Fruit fly (Drosophila melanogaster) whole organism, embryonic: ENCODE data around the gene CG14667.

Experiments used
- CG11085 ChIP-seq: fragments of 200-800 bp; sonication (Bioruptor generic); IDR thresholded peaks from 2 replicates; pipeline ENCODE4 v1.3.6; 2022; ENCODE audit warnings: missing biosample characterization, missing genetic modification characterization
- CG12104 ChIP-seq: fragments of 200-800 bp; sonication (Bioruptor generic); optimal IDR thresholded peaks from 3 replicates; lab custom pipeline; 2016; ENCODE audit warnings: missing biosample characterization, missing genetic modification characterization
- CG12299 ChIP-seq: fragments of 200-800 bp; sonication (Bioruptor generic); optimal IDR thresholded peaks from 2 replicates; lab custom pipeline; 2018; ENCODE audit warnings: missing biosample characterization, mild to moderate bottlenecking, missing genetic modification characterization
- CG13296 ChIP-seq: fragments of 200-800 bp; sonication (Bioruptor generic); optimal IDR thresholded peaks from 3 replicates; lab custom pipeline; 2018; ENCODE audit warnings: missing biosample characterization, mild to moderate bottlenecking, missing genetic modification characterization
- CG13624 ChIP-seq: fragments of 200-800 bp; sonication (Bioruptor generic); optimal IDR thresholded peaks from 2 replicates; lab custom pipeline; 2016; ENCODE audit warnings: missing biosample characterization, missing genetic modification characterization
- CG15011 ChIP-seq: fragments of 200-800 bp; sonication (Bioruptor generic); optimal IDR thresholded peaks from 3 replicates; lab custom pipeline; 2018; ENCODE audit warnings: missing biosample characterization, mild to moderate bottlenecking, missing genetic modification characterization
- CG1529 ChIP-seq: fragments of 200-800 bp; sonication (Bioruptor generic); optimal IDR thresholded peaks from 3 replicates; lab custom pipeline; 2018; ENCODE audit warnings: missing biosample characterization, missing genetic modification characterization
- CG16779 ChIP-seq: fragments of 200-800 bp; sonication (Bioruptor generic); IDR thresholded peaks from 2 replicates; pipeline ENCODE4 v1.3.6; 2022; ENCODE audit warnings: missing biosample characterization, missing genetic modification characterization
- CG2120 ChIP-seq: fragments of 200-800 bp; sonication (Bioruptor generic); optimal IDR thresholded peaks from 3 replicates; lab custom pipeline; 2016; ENCODE audit warnings: missing biosample characterization, missing genetic modification characterization
- CG6813 ChIP-seq: fragments of 200-800 bp; sonication (Bioruptor generic); optimal IDR thresholded peaks from 2 replicates; lab custom pipeline; 2017; ENCODE audit warnings: missing biosample characterization, missing genetic modification characterization, mild to moderate bottlenecking, moderate library complexity, missing genetic modification reagents
- Dbx ChIP-seq: fragments of 200-800 bp; sonication (Bioruptor generic); IDR thresholded peaks from 3 replicates; pipeline ENCODE4 v1.3.6; 2022; ENCODE audit warnings: missing biosample characterization, missing genetic modification characterization
- Deaf1 ChIP-seq: fragments of 200-800 bp; optimal IDR thresholded peaks from 3 replicates; lab custom pipeline; 2019; ENCODE audit warnings: missing biosample characterization, mild to moderate bottlenecking, missing genetic modification characterization, moderate library complexity
- Doc3 ChIP-seq: fragments of 200-800 bp; sonication (Bioruptor generic); IDR thresholded peaks from 3 replicates; pipeline ENCODE4 v1.3.6; 2022; ENCODE audit warnings: missing biosample characterization, missing genetic modification characterization; ENCODE audit not compliant: partially characterized antibody
- Elba2 ChIP-seq: fragments of 200-800 bp; sonication (Bioruptor generic); optimal IDR thresholded peaks from 3 replicates; lab custom pipeline; 2016; ENCODE audit warnings: missing biosample characterization, missing genetic modification characterization
- Ets65A ChIP-seq: fragments of 200-800 bp; sonication (Bioruptor generic); peaks from one replicate; lab custom pipeline; 2016; ENCODE audit warnings: missing biosample characterization, missing genetic modification characterization
- HHEX ChIP-seq: fragments of 200-800 bp; sonication (Bioruptor generic); optimal IDR thresholded peaks from 3 replicates; lab custom pipeline; 2017; ENCODE audit warnings: missing biosample characterization, mild to moderate bottlenecking, missing genetic modification characterization, missing genetic modification reagents
- Med ChIP-seq: fragments of 200-800 bp; sonication (Bioruptor generic); peaks from one replicate; lab custom pipeline; 2016; ENCODE audit warnings: missing biosample characterization, missing genetic modification characterization, mild to moderate bottlenecking, inconsistent platforms, moderate library complexity
- Trl ChIP-seq, 3 experiments: fragments of >200 bp in 2 of 3; fragments of 200-800 bp in 1 of 3; sonication (Bioruptor generic) in 1 of 3; optimal IDR thresholded peaks; 2 replicates in 1 of 3; 3 replicates in 2 of 3; lab custom pipeline; 2016 to 2017; ENCODE audit warnings: missing biosample characterization in 1 of 3, missing genetic modification characterization in 1 of 3
- ap ChIP-seq: fragments of 200-800 bp; sonication (Bioruptor generic); IDR thresholded peaks from 2 replicates; pipeline ENCODE4 v1.3.6; 2022; ENCODE audit warnings: missing biosample characterization, missing genetic modification characterization
- ash1 ChIP-seq: fragments of 200-800 bp; sonication (Bioruptor generic); optimal IDR thresholded peaks from 2 replicates; lab custom pipeline; 2018; ENCODE audit warnings: missing biosample characterization, mild to moderate bottlenecking, missing genetic modification characterization
- ato ChIP-seq: fragments of 200-800 bp; sonication (Bioruptor generic); IDR thresholded peaks from 2 replicates; pipeline ENCODE4 v1.3.6; 2022; ENCODE audit warnings: missing biosample characterization, missing genetic modification characterization; ENCODE audit not compliant: partially characterized antibody
- chm ChIP-seq: fragments of 200-800 bp; sonication (Bioruptor generic); IDR thresholded peaks from 2 replicates; pipeline ENCODE4 v1.3.6; 2022; ENCODE audit warnings: missing biosample characterization, missing genetic modification characterization
- da ChIP-seq: fragments of 200-800 bp; sonication (Bioruptor generic); optimal IDR thresholded peaks from 2 replicates; lab custom pipeline; 2016; ENCODE audit warnings: missing biosample characterization, missing genetic modification characterization
- disco-r ChIP-seq: fragments of 200-800 bp; sonication (Bioruptor generic); optimal IDR thresholded peaks from 2 replicates; lab custom pipeline; 2016; ENCODE audit warnings: missing biosample characterization, missing genetic modification characterization
- dmrt11E ChIP-seq: fragments of 200-800 bp; sonication (Bioruptor generic); optimal IDR thresholded peaks from 3 replicates; lab custom pipeline; 2018; ENCODE audit warnings: missing biosample characterization, mild to moderate bottlenecking, missing genetic modification characterization, moderate library complexity
- en ChIP-seq: fragments of 200-800 bp; sonication (Bioruptor generic); optimal IDR thresholded peaks from 2 replicates; lab custom pipeline; 2016; ENCODE audit warnings: missing biosample characterization, missing genetic modification characterization
- fd3F ChIP-seq: fragments of 200-800 bp; sonication (Bioruptor generic); optimal IDR thresholded peaks from 2 replicates; lab custom pipeline; 2018; ENCODE audit warnings: missing biosample characterization, mild to moderate bottlenecking, missing genetic modification characterization, moderate library complexity
- fd64A ChIP-seq: fragments of 200-800 bp; sonication (Bioruptor generic); optimal IDR thresholded peaks from 3 replicates; lab custom pipeline; 2018; ENCODE audit warnings: missing biosample characterization, mild to moderate bottlenecking, missing genetic modification characterization
- gem ChIP-seq: fragments of 200-800 bp; sonication (Bioruptor generic); optimal IDR thresholded peaks from 2 replicates; lab custom pipeline; 2019; ENCODE audit warnings: missing biosample characterization, mild to moderate bottlenecking, missing genetic modification characterization, moderate library complexity
- pan ChIP-seq, 4 experiments: fragments of >200 bp in 3 of 4; fragments of 200-800 bp in 1 of 4; sonication (Bioruptor generic) in 1 of 4; optimal IDR thresholded peaks in 3 of 4; IDR thresholded peaks in 1 of 4; 2 replicates each; pipeline versions ENCODE4 v1.3.6 to Lab custom; 2017 to 2022; ENCODE audit warnings: missing biosample characterization in 2 of 4, missing genetic modification characterization in 2 of 4, mixed read lengths in 1 of 4
- phol ChIP-seq: fragments of 200-800 bp; sonication (Bioruptor generic); optimal IDR thresholded peaks from 3 replicates; lab custom pipeline; 2018; ENCODE audit warnings: missing biosample characterization, mild to moderate bottlenecking, missing genetic modification characterization, moderate library complexity
- prd ChIP-seq, 3 experiments: fragments of >200 bp in 2 of 3; fragments of 200-800 bp in 1 of 3; sonication (Bioruptor generic) in 1 of 3; optimal IDR thresholded peaks in 2 of 3; IDR thresholded peaks in 1 of 3; 2 replicates in 2 of 3; 3 replicates in 1 of 3; pipeline versions ENCODE4 v1.3.6 to Lab custom; 2017 to 2022; ENCODE audit warnings: missing biosample characterization in 1 of 3, missing genetic modification characterization in 1 of 3
- pros ChIP-seq: fragments of 200-800 bp; sonication (Bioruptor generic); optimal IDR thresholded peaks from 3 replicates; lab custom pipeline; 2019; ENCODE audit warnings: missing biosample characterization, mild to moderate bottlenecking, missing genetic modification characterization, moderate library complexity
- sob ChIP-seq: fragments of 200-800 bp; sonication (Bioruptor generic); IDR thresholded peaks from 2 replicates; pipeline ENCODE4 v1.3.6; 2022; ENCODE audit warnings: missing biosample characterization, missing genetic modification characterization
- tap ChIP-seq: fragments of 200-800 bp; optimal IDR thresholded peaks from 3 replicates; lab custom pipeline; 2019; ENCODE audit warnings: missing biosample characterization, mild to moderate bottlenecking, missing genetic modification characterization, moderate library complexity
- trem ChIP-seq: fragments of 200-800 bp; optimal IDR thresholded peaks from 3 replicates; lab custom pipeline; 2019; ENCODE audit warnings: missing biosample characterization, mild to moderate bottlenecking, missing genetic modification characterization, moderate library complexity
- yki ChIP-seq: fragments of >200 bp; optimal IDR thresholded peaks from 3 replicates; lab custom pipeline; 2018

CG14667 gene

dm6 chr3R:5412987-5413386 is 38.2 kb downstream of the CG14667 start (continued):
- TF ChIP-seq tap (tag; lab: Kevin White, UChicago) (peak; percentile 19), dmrt11E (no peak), da (GFP tag; lab: Kevin White, UChicago) (no peak), gem (tag; lab: Kevin White, UChicago) (peak; percentile 68), phol (tag; lab: Kevin White, UChicago) (peak; percentile 64), fd3F (GFP tag; lab: Kevin White, UChicago) (peak; percentile 25), CG13296 (GFP tag; lab: Kevin White, UChicago) (peak; percentile 63), fd64A (GFP tag; lab: Kevin White, UChicago) (no peak), Elba2 (no peak), prd (optimal IDR thresholded peaks at IDR 0.05; lab: Kevin White, UChicago) (no peak), prd (GFP tag; IDR thresholded peaks at IDR 0.05; lab: Robert Waterston, UW) (peak; percentile 51; the same call in 2 of the 3 replicates), CG12104 (peak; percentile 11), pros (GFP tag; lab: Kevin White, UChicago) (no peak), trem (tag; lab: Kevin White, UChicago) (peak; percentile 12), CG13624 (GFP tag; lab: Kevin White, UChicago) (no peak), CG11085 (GFP tag; lab: Robert Waterston, UW) (no peak), pan (optimal IDR thresholded peaks at IDR 0.05; lab: Kevin White, UChicago) (no peak), pan (GFP tag; optimal IDR thresholded peaks at IDR 0.05 in 1 of 2, IDR thresholded peaks at IDR 0.05 in 1 of 2) (peak in 1 of 2 experiments; percentile 46), ato (GFP tag; lab: Robert Waterston, UW) (no peak), HHEX (peak; percentile 47), Med (GFP tag; lab: Kevin White, UChicago) (peak; percentile 80), CG15011 (GFP tag; lab: Kevin White, UChicago) (peak; percentile 5), disco-r (no peak), sob (peak; percentile 24; the same call in 1 of the 2 replicates)

DNA sequence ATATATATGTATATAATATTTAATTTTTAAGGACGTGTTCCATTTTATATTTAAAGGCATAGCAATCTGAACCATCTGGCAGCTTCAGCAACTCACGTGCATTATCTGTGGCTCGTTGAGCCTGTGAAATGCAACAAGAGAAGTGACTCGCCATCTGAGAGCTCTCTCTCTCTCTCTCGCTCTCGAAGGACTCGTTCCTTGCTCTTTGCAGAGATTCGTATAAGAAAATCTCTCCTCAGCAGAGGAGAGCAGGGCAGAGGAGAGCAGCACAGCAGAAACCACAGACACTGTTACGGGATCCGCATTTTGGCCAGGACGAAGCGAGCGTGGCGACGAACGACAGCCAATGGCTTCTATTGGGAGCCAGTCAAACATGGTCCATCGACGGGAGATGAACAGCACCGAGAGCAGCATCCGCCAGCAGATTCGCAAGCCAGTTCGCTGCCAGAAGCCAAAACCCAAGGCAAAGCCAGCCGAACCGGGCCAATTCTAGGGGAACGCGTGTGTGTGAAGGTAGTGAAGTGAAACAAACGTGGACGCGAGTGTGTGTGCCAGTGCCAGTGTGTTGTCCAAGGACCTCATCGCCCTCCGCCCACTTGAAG is 39.4 kb downstream of the CG14667 start, which contains the start of gene CG14669:
Gene CG14669 (plus strand): TSS at position 381 of the 602 bp plus-strand sequence.
- TF ChIP-seq Deaf1: peak; percentile 48
- TF ChIP-seq ash1: no peak
- peak; percentile 22; the same call in 1 of the 3 replicates for TF ChIP-seq Doc3 (GFP tag; lab: Robert Waterston, UW)
- no peak for TF ChIP-seq ap (GFP tag; lab: Robert Waterston, UW)
- TF ChIP-seq Ets65A (GFP tag; lab: Kevin White, UChicago): peak; percentile 57
- peak; percentile 6 for TF ChIP-seq yki (lab: Kevin White, UChicago)
- peak; percentile 54 to 60 for TF ChIP-seq Trl (optimal IDR thresholded peaks at IDR 0.05; lab: Kevin White, UChicago)
- TF ChIP-seq Trl (GFP tag; optimal IDR thresholded peaks at IDR 0.05; lab: Kevin White, UChicago): no peak
- no peak for TF ChIP-seq CG6813 (GFP tag; lab: Kevin White, UChicago)
- no peak for TF ChIP-seq CG2120 (GFP tag; lab: Kevin White, UChicago)
- TF ChIP-seq CG1529 (GFP tag; lab: Kevin White, UChicago): no peak
- no peak for TF ChIP-seq en
- TF ChIP-seq Dbx: 0 out of 3 replicates have a peak, but pooled peaks have one; percentile 15
- no peak for TF ChIP-seq chm (GFP tag; lab: Robert Waterston, UW)
- no peak for TF ChIP-seq CG12299 (tag; lab: Kevin White, UChicago)
- TF ChIP-seq CG16779: peak; percentile 65; the same call in 1 of the 2 replicates
